Fruit fly (Drosophila melanogaster) whole organism, prepupa: ENCODE results near the gene Cdep.

Source experiments
- Blimp-1 ChIP-seq: fragments of 200-800 bp; sonication (Bioruptor generic); optimal IDR thresholded peaks from 3 replicates; lab custom pipeline; 2017; ENCODE audit warnings: missing biosample characterization, missing genetic modification characterization, mild to moderate bottlenecking, moderate library complexity, missing genetic modification reagents
- CG10631 ChIP-seq: fragments of 200-800 bp; sonication (Bioruptor generic); optimal IDR thresholded peaks from 2 replicates; lab custom pipeline; 2016; ENCODE audit warnings: missing biosample characterization, missing genetic modification characterization
- CG10669 ChIP-seq: fragments of 200-800 bp; sonication (Bioruptor generic); optimal IDR thresholded peaks from 3 replicates; lab custom pipeline; 2018; ENCODE audit warnings: missing biosample characterization, mild to moderate bottlenecking, missing genetic modification characterization, moderate library complexity
- CG11294 ChIP-seq: fragments of 200-800 bp; sonication (Bioruptor generic); IDR thresholded peaks from 2 replicates; pipeline ENCODE4 v1.3.6; 2022; ENCODE audit warnings: missing biosample characterization, missing genetic modification characterization
- CG16779 ChIP-seq: fragments of 200-800 bp; sonication (Bioruptor generic); optimal IDR thresholded peaks from 3 replicates; lab custom pipeline; 2017; ENCODE audit warnings: missing biosample characterization, mild to moderate bottlenecking, missing genetic modification characterization
- CG6792 ChIP-seq: fragments of 200-800 bp; sonication (Bioruptor generic); optimal IDR thresholded peaks from 3 replicates; lab custom pipeline; 2016; ENCODE audit warnings: missing biosample characterization, missing genetic modification characterization
- CG8632 ChIP-seq: fragments of 200-800 bp; sonication (Bioruptor generic); optimal IDR thresholded peaks from 3 replicates; lab custom pipeline; 2016; ENCODE audit warnings: missing biosample characterization, missing genetic modification characterization
- CG9139 ChIP-seq: fragments of 200-800 bp; sonication (Bioruptor generic); optimal IDR thresholded peaks from 3 replicates; lab custom pipeline; 2017; ENCODE audit warnings: missing biosample characterization, mild to moderate bottlenecking, missing genetic modification characterization
- Hr38 ChIP-seq: sonication (Bioruptor generic); optimal IDR thresholded peaks from 2 replicates; lab custom pipeline; 2016; ENCODE audit warnings: missing biosample characterization, missing genetic modification characterization
- Lpt ChIP-seq: fragments of 200-800 bp; sonication (Bioruptor generic); optimal IDR thresholded peaks from 3 replicates; lab custom pipeline; 2016; ENCODE audit warnings: missing biosample characterization, missing genetic modification characterization
- Sox14 ChIP-seq: fragments of 200-800 bp; sonication (Bioruptor generic); optimal IDR thresholded peaks from 3 replicates; lab custom pipeline; 2016; ENCODE audit warnings: missing biosample characterization, missing genetic modification characterization
- dac ChIP-seq: fragments of 200-800 bp; sonication (Bioruptor generic); optimal IDR thresholded peaks from 2 replicates; lab custom pipeline; 2017; ENCODE audit warnings: missing biosample characterization, mild to moderate bottlenecking, missing genetic modification characterization
- esn ChIP-seq: fragments of 200-800 bp; sonication (Bioruptor generic); optimal IDR thresholded peaks from 2 replicates; lab custom pipeline; 2016; ENCODE audit warnings: missing biosample characterization, mild to moderate bottlenecking, missing genetic modification characterization, moderate library complexity
- ss ChIP-seq, 2 experiments: fragments of 200-800 bp; sonication (Bioruptor generic); optimal IDR thresholded peaks; 2 replicates in 1 of 2; 3 replicates in 1 of 2; lab custom pipeline; 2017 to 2018; ENCODE audit warnings: mild to moderate bottlenecking in 2 of 2, missing biosample characterization in 2 of 2, missing genetic modification characterization in 2 of 2, moderate library complexity in 1 of 2

DNA sequence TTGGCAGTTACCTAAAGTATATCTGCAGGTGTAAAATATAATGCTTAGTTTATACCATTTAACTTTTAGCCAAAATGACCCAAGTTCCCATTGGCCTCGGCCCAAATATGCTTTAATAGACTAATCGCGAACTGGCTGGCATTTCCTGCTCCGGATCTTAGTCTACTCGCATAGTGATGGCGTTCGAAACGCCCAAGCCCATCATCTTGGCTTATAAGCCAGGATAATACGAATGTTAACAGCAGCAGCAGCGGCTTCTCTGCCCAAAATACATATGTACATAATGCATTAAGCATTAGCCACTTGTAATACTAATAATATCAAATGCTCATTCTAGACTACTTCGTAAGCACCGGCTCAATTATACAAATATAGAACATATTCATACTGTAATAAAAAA lies 5.5 kb upstream of the Cdep start:
- TF ChIP-seq CG16779 (no peak), Lpt (GFP tag; lab: Kevin White, UChicago) (no peak), Hr38 (GFP tag; lab: Kevin White, UChicago) (no peak), CG9139 (GFP tag; lab: Kevin White, UChicago) (no peak), Blimp-1 (GFP tag; lab: Kevin White, UChicago) (no peak), CG10631 (no peak), CG6792 (GFP tag; lab: Kevin White, UChicago) (no peak), CG10669 (no peak), CG8632 (GFP tag; lab: Kevin White, UChicago) (no peak), CG11294 (no peak), ss (GFP tag; optimal IDR thresholded peaks at IDR 0.05; lab: Kevin White, UChicago) (no peak), Sox14 (no peak), dac (GFP tag; lab: Kevin White, UChicago) (no peak), esn (GFP tag; lab: Kevin White, UChicago) (no peak)
